Fruit fly (Drosophila melanogaster) S2 (cell line): ENCODE data around the gene Cpr64Ad.

ENCODE experiments used
- CG8478 ChIP-seq: fragments of >200 bp; optimal IDR thresholded peaks from 2 replicates; lab custom pipeline; 2018
- CTCF ChIP-seq, 2 experiments: fragments of >200 bp; optimal IDR thresholded peaks; 2 replicates each; lab custom pipeline; 2018

Cpr64Ad gene

dm6 chr3L:4261177-4261576, 46.0 kb downstream of the Cpr64Ad start:
- TF ChIP-seq CTCF (optimal IDR thresholded peaks at IDR 0.05; lab: Kevin White, UChicago): no peak
- TF ChIP-seq CG8478: no peak

DNA sequence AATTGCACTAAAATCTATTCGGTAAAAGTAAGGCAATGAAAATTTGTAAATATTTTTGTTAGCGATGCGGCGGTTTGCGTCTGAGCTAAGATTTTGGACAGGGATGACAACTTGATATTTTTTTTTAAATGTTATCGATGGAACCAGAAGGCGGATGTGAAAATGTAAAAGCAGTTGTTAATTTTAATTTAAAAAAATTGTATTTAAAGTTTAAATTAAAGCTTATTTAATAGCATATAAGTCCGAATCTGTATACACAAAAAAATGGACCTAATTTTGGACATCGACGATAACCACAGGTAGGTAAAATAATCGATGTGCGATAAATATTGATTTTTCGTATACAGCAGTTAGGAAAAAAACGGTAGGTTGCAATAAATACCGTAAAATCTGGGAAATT, 47.2 kb downstream of the Cpr64Ad start, which contains the start of the genes CG11586 and VhaM9.7-a:
Gene CG11586 (minus strand): TSS at position 87 of the 400 bp plus-strand sequence.
Gene VhaM9.7-a (plus strand): TSS at position 322 of the 400 bp plus-strand sequence.
- TF ChIP-seq CG8478 (no peak), CTCF (optimal IDR thresholded peaks at IDR 0.05; lab: Kevin White, UChicago) (no peak)

DNA sequence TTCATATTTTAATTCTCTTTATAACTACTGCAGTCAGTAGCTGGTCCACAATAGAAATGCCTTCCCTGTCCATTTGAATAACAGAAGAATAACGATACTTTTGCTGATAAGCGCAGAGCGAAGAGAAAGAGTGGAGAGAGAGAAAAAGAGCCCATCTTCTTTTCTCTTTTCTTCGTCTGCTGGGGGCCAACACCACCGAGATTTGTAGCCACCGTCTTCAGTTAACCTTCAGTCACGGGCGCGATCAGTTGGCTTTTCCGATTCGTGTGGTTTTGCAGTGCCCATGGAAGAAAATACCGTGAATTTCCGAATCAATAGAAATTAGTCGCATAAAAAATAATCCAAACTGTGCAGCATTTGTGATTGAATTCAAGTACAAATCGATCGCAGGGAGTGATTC, 48.3 kb downstream of the Cpr64Ad start, which contains the start of gene CG1273:
Gene CG1273 (plus strand): TSS at position 218 of the 400 bp plus-strand sequence.
- TF ChIP-seq CTCF (optimal IDR thresholded peaks at IDR 0.05; lab: Kevin White, UChicago): no peak
- no peak for TF ChIP-seq CG8478

- TF ChIP-seq CG8478 (no peak), CTCF (optimal IDR thresholded peaks at IDR 0.05; lab: Kevin White, UChicago) (no peak)
Measured at dm6 chr3L:4264963-4265362, 49.8 kb downstream of the Cpr64Ad start.

DNA sequence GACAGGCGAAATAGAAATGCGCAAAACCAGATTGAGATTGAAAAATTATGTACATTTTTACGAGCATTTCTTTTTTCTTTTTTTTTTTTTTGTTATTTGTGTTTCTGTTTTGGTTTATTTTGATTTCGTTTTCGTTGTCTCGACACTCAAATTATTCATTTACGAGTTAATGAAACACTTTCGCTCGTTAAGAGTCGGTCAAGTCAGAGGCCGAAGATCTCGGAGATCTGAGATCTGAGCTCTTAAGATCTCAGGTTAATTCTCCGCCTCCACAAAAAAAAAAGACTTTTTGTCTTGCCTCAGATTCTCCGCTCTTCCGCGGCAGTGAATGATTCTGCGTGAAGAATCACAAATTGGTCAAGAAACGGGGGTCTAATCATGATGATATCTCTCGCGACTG, 50.7 kb downstream of the Cpr64Ad start:
- TF ChIP-seq CTCF (optimal IDR thresholded peaks at IDR 0.05; lab: Kevin White, UChicago) (no peak), CG8478 (no peak)
